Comparison of ENCODE assay signal across 8 worm cellular contexts in genomic region chrIV:6601213-6601724, ce11.
A peak's percentile ranks its signal among the peaks of the same experiment; 100 is the strongest.
TF ChIP-seq lines count a peak whose summit lies in the region.

TSS of gene sup-36 (plus strand) at chrIV:6601674.

TF ChIP-seq in whole organism, L1 larva, 84 proteins besides CTCF, POLR2A, EP300 and RAD21 (continues in another document):
- TF ChIP-seq nhr-76 (tag; optimal IDR thresholded peaks at IDR 0.05; lab: Kevin White, UChicago) (no peak), efl-1 (optimal IDR thresholded peaks at IDR 0.05; lab: Kevin White, UChicago) (peak; percentile 21 to 25), efl-1 (GFP tag; optimal IDR thresholded peaks at IDR 0.05 in 1 of 2; lab: Kevin White, UChicago) (peak; percentile 22 to 31), lin-35 (GFP tag; optimal IDR thresholded peaks at IDR 0.05; lab: Kevin White, UChicago) (peak in 1 of 2 experiments; percentile 45), pqm-1 (tag; optimal IDR thresholded peaks at IDR 0.05; lab: Kevin White, UChicago) (no peak), zip-4 (GFP tag; optimal IDR thresholded peaks at IDR 0.05; lab: Kevin White, UChicago) (no peak), dpl-1 (GFP tag; optimal IDR thresholded peaks at IDR 0.05; lab: Kevin White, UChicago) (peak in 1 of 3 experiments; percentile 1), elt-3 (tag; optimal IDR thresholded peaks at IDR 0.05; lab: Kevin White, UChicago) (no peak), nhr-12 (tag; optimal IDR thresholded peaks at IDR 0.05; lab: Kevin White, UChicago) (no peak), snpc-4 (tag; optimal IDR thresholded peaks at IDR 0.05; lab: Kevin White, UChicago) (no peak), snu-23 (GFP tag; optimal IDR thresholded peaks at IDR 0.05; lab: Kevin White, UChicago) (peak; percentile 28)

TF ChIP-seq in whole organism, L2 larva, 48 proteins besides CTCF, POLR2A, EP300 and RAD21:
- peak; percentile 47 for TF ChIP-seq fos-1 (tag; optimal IDR thresholded peaks at IDR 0.05; lab: Kevin White, UChicago)
- peak; percentile 51 for TF ChIP-seq C34F6.9 (tag; optimal IDR thresholded peaks at IDR 0.05; lab: Kevin White, UChicago)
- no peak for TF ChIP-seq ceh-82 (tag; optimal IDR thresholded peaks at IDR 0.05; lab: Kevin White, UChicago)
- TF ChIP-seq F13H6.1 (tag; optimal IDR thresholded peaks at IDR 0.05; lab: Kevin White, UChicago) = no peak
- TF ChIP-seq unc-55 (GFP tag; optimal IDR thresholded peaks at IDR 0.05; lab: Kevin White, UChicago) = peak; percentile 74
- peak; percentile 62 for TF ChIP-seq nhr-129 (tag; optimal IDR thresholded peaks at IDR 0.05; lab: Kevin White, UChicago)
- TF ChIP-seq nhr-237 (tag; optimal IDR thresholded peaks at IDR 0.05; lab: Kevin White, UChicago) = no peak
- TF ChIP-seq sma-9 (GFP tag; optimal IDR thresholded peaks at IDR 0.05; lab: Kevin White, UChicago) = peak; percentile 18
- TF ChIP-seq sma-9 (tag; optimal IDR thresholded peaks at IDR 0.05; lab: Kevin White, UChicago) = no peak
- peak; percentile 12 for TF ChIP-seq crh-2 (tag; optimal IDR thresholded peaks at IDR 0.05; lab: Kevin White, UChicago)

TF ChIP-seq in whole organism, L3 larva, 47 proteins besides CTCF, POLR2A, EP300 and RAD21:
- TF ChIP-seq lin-15B (tag; optimal IDR thresholded peaks at IDR 0.05; lab: Kevin White, UChicago) (no peak), nfya-1 (tag; optimal IDR thresholded peaks at IDR 0.05; lab: Kevin White, UChicago; ENCODE audit: insufficient read depth) (peak; percentile 40), ceh-28 (tag; optimal IDR thresholded peaks at IDR 0.05; lab: Kevin White, UChicago) (peak; percentile 64), hmg-11 (tag; optimal IDR thresholded peaks at IDR 0.05; lab: Kevin White, UChicago) (peak; percentile 20), aly-2 (tag; optimal IDR thresholded peaks at IDR 0.05; lab: Kevin White, UChicago) (no peak), pha-4 (tag; optimal IDR thresholded peaks at IDR 0.05; lab: Kevin White, UChicago) (peak; percentile 3)

TF ChIP-seq in whole organism, L4 larva, 104 proteins besides CTCF, POLR2A, EP300 and RAD21 (continues in another document):
- no peak for TF ChIP-seq dmd-8 (GFP tag; IDR thresholded peaks at IDR 0.05; lab: Robert Waterston, UW)
- no peak for TF ChIP-seq daf-12 (tag; optimal IDR thresholded peaks at IDR 0.05; lab: Kevin White, UChicago)
- TF ChIP-seq Y48G9A.11 (GFP tag; IDR thresholded peaks at IDR 0.05; lab: Robert Waterston, UW) = no peak
- no peak for TF ChIP-seq zfp-2 (tag; optimal IDR thresholded peaks at IDR 0.05; lab: Kevin White, UChicago)
- TF ChIP-seq nhr-28 (tag; optimal IDR thresholded peaks at IDR 0.05; lab: Kevin White, UChicago) = peak; percentile 49
- TF ChIP-seq F44E2.7 (GFP tag; IDR thresholded peaks at IDR 0.05; lab: Robert Waterston, UW) = no peak
- TF ChIP-seq daf-16 (GFP tag; optimal IDR thresholded peaks at IDR 0.05; lab: Kevin White, UChicago) = no peak
- peak; percentile 48 for TF ChIP-seq daf-16 (tag; optimal IDR thresholded peaks at IDR 0.05; lab: Kevin White, UChicago)
- TF ChIP-seq egl-43 (GFP tag; IDR thresholded peaks at IDR 0.05; lab: Robert Waterston, UW) = no peak
- peak; percentile 33 for TF ChIP-seq dve-1 (tag; optimal IDR thresholded peaks at IDR 0.05; lab: Kevin White, UChicago; ENCODE audit: insufficient read depth)
- TF ChIP-seq dmd-9 (GFP tag; IDR thresholded peaks at IDR 0.05; lab: Robert Waterston, UW) = no peak
- no peak for TF ChIP-seq nhr-11 (tag; optimal IDR thresholded peaks at IDR 0.05; lab: Kevin White, UChicago)
- TF ChIP-seq T20F7.1 (GFP tag; optimal IDR thresholded peaks at IDR 0.05; lab: Kevin White, UChicago) = no peak
- TF ChIP-seq hlh-30 (tag; optimal IDR thresholded peaks at IDR 0.05; lab: Kevin White, UChicago; ENCODE audit: insufficient read depth) = peak; percentile 71

TF ChIP-seq in whole organism, late embryonic, 69 proteins besides CTCF, POLR2A, EP300 and RAD21:
- TF ChIP-seq ceh-48 (tag; optimal IDR thresholded peaks at IDR 0.05; lab: Kevin White, UChicago) = peak; percentile 40
- peak; percentile 5 for TF ChIP-seq hlh-30 (tag; optimal IDR thresholded peaks at IDR 0.05; lab: Kevin White, UChicago; ENCODE audit: insufficient read depth)
- no peak for TF ChIP-seq K09A11.1 (tag; optimal IDR thresholded peaks at IDR 0.05; lab: Kevin White, UChicago; ENCODE audit: insufficient read depth)

TF ChIP-seq in whole organism, midembryonic, 9 proteins besides CTCF, POLR2A, EP300 and RAD21:
- no peak for TF ChIP-seq tab-1 (GFP tag; IDR thresholded peaks at IDR 0.05; lab: Robert Waterston, UW)
- TF ChIP-seq ztf-23 (GFP tag; IDR thresholded peaks at IDR 0.05; lab: Robert Waterston, UW) = no peak
- TF ChIP-seq med-1 (GFP tag; optimal IDR thresholded peaks at IDR 0.05; lab: Kevin White, UChicago; ENCODE audit: insufficient read depth) = no peak
- no peak for TF ChIP-seq klf-2 (GFP tag; conservative IDR thresholded peaks at IDR 0.05; lab: Robert Waterston, UW)
- TF ChIP-seq ref-1 (GFP tag; conservative IDR thresholded peaks at IDR 0.05; lab: Robert Waterston, UW) = no peak
- TF ChIP-seq T22C8.4 (GFP tag; IDR thresholded peaks at IDR 0.05; lab: Robert Waterston, UW) = peak; percentile 49
TF ChIP-seq in whole organism, midembryonic: peak in this region for 1.

TF ChIP-seq in whole organism, mixed stage, embryonic, 35 proteins besides CTCF, POLR2A, EP300 and RAD21:
- TF ChIP-seq ceh-83 (GFP tag; optimal IDR thresholded peaks at IDR 0.05; lab: Kevin White, UChicago) = no peak
- no peak for TF ChIP-seq mep-1 (tag; optimal IDR thresholded peaks at IDR 0.05; lab: Kevin White, UChicago)
- no peak for TF ChIP-seq bed-3 (GFP tag; optimal IDR thresholded peaks at IDR 0.05; lab: Kevin White, UChicago)
- no peak for TF ChIP-seq lin-13 (tag; optimal IDR thresholded peaks at IDR 0.05; lab: Kevin White, UChicago)
- TF ChIP-seq ceh-39 (tag; optimal IDR thresholded peaks at IDR 0.05; lab: Kevin White, UChicago) = peak; percentile 63
- TF ChIP-seq nhr-2 (tag; optimal IDR thresholded peaks at IDR 0.05; lab: Kevin White, UChicago) = no peak
- TF ChIP-seq hlh-1 (tag; optimal IDR thresholded peaks at IDR 0.05; lab: Kevin White, UChicago) = peak; percentile 52
- TF ChIP-seq zip-8 (tag; optimal IDR thresholded peaks at IDR 0.05; lab: Kevin White, UChicago) = no peak

TF ChIP-seq in whole organism, young adult, 124 proteins besides CTCF, POLR2A, EP300 and RAD21:
- TF ChIP-seq madf-3 (GFP tag; IDR thresholded peaks at IDR 0.05; lab: Robert Waterston, UW) (no peak), D2030.7 (GFP tag; IDR thresholded peaks at IDR 0.05; lab: Robert Waterston, UW) (no peak), lin-40 (tag; optimal IDR thresholded peaks at IDR 0.05; lab: Kevin White, UChicago) (no peak), nhr-80 (tag; optimal IDR thresholded peaks at IDR 0.05; lab: Kevin White, UChicago) (peak; percentile 31), attf-5 (GFP tag; optimal IDR thresholded peaks at IDR 0.05; lab: Kevin White, UChicago) (peak; percentile 46), cebp-1 (GFP tag; IDR thresholded peaks at IDR 0.05; lab: Robert Waterston, UW) (peak; percentile 84), cebp-1 (tag; optimal IDR thresholded peaks at IDR 0.05; lab: Kevin White, UChicago) (peak; percentile 90)
